Fruit fly (Drosophila melanogaster) Kc167 (cell line): ENCODE results near the gene Gclc.

ENCODE experiments used
- Sin3A ChIP-seq: fragments of >200 bp; optimal IDR thresholded peaks from 2 replicates; lab custom pipeline; 2018; ENCODE audit warnings: missing external identifiers
- h ChIP-seq: fragments of >200 bp; optimal IDR thresholded peaks from 3 replicates; lab custom pipeline; 2018; ENCODE audit warnings: missing external identifiers
- psq ChIP-seq: fragments of >200 bp; optimal IDR thresholded peaks from 2 replicates; lab custom pipeline; 2017; ENCODE audit warnings: missing external identifiers
- ttk ChIP-seq: sonication (Bioruptor generic); optimal IDR thresholded peaks from 2 replicates; lab custom pipeline; 2017; ENCODE audit warnings: missing external identifiers

DNA sequence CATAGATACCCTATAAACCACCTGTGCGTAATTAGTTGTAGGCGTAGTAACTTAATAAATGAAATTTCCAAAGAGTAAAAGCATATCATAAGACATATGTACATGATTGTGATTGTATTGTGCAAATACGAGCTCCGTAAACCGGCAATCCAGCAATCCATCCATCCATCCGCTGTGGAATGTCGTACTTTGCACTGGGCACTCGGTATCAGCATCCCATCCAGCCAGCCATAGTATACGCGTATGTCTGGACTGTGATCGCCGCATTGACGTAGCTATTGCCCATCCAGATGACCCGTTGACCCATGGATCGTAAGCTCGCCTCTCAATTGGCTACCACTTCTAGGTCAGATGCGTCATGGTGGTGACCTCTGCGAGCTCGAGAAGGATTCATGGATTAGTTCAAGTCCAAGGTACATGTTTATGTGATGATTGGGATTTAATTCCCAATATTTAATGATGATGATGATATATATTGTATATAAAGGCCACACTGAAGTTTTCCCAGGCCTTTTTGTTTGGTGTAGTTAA is 43.1 kb upstream of the Gclc start:
- no peak for TF ChIP-seq ttk (lab: Kevin White, UChicago)
- no peak for TF ChIP-seq Sin3A (lab: Kevin White, UChicago)
- TF ChIP-seq psq, result no peak
- TF ChIP-seq h (lab: Kevin White, UChicago), result no peak
